Worm (Caenorhabditis elegans): ENCODE data around the gene ril-1.

ril-1 gene

DNA sequence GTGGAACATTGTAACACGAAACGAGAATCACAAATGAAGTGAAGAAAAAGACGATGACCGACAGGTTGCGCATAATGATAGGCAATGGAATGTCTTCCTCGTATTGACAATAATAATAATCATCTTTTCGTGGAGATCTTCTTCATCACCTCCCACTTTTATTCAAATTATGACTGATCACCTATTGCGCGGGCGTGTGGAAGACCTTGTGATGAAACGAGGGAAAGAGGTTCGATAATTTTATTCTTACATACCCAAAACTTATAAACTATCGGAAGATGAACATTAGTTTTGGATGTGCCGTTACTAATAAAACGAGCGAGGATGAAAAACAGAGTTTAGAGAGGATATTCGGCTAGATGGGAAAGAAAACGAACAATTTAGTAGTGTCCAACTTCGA lies 824 bp downstream of the ril-1 start, which contains the start of gene C53A5.2:
Gene C53A5.2, minus strand, starts transcription at position 101 of the 400 bp plus-strand sequence.
- TF ChIP-seq aly-1 (tag; optimal IDR thresholded peaks at IDR 0.05) (no peak), hnd-1 (tag; optimal IDR thresholded peaks at IDR 0.05) (no peak), hmg-4 (GFP tag; optimal IDR thresholded peaks at IDR 0.05) (no peak), pes-1 (GFP tag; IDR thresholded peaks at IDR 0.05) (no peak), B0310.2 (tag; optimal IDR thresholded peaks at IDR 0.05) (no peak), ceh-36 (tag; optimal IDR thresholded peaks at IDR 0.05) (no peak), sea-1 (GFP tag; conservative IDR thresholded peaks at IDR 0.05) (no peak), flt-1 (GFP tag; IDR thresholded peaks at IDR 0.05) (no peak), ceh-13 (GFP tag; optimal IDR thresholded peaks at IDR 0.05) (no peak), tbx-11 (GFP tag; IDR thresholded peaks at IDR 0.05) (no peak), tbx-37 (GFP tag; conservative IDR thresholded peaks at IDR 0.05) (no peak), ama-1 (optimal IDR thresholded peaks at IDR 0.05) (no peak), scrt-1 (GFP tag; IDR thresholded peaks at IDR 0.05) (no peak), tra-4 (tag; optimal IDR thresholded peaks at IDR 0.05) (no peak)

DNA sequence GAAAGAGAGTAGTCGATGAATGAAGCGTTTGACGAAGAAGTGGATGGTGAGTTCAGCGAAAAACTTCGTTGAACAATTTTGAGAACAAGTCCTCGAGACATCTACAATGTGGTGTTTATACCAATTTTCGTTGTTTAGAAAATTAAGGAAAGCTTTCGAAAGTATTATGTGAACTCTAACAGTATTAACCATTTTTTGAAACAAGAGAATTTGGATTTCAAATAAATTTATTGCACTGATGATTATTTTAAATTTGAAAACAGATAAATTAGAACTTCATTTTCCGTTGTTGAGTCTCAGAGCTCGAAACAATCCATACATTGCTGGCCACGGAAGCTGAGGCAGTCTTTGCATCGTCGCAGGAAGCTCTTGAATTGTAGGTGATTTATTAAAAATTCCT lies 1.4 kb downstream of the ril-1 start, which contains the start of gene C53A5.16:
Gene C53A5.16, minus strand, starts transcription at position 101 of the 400 bp plus-strand sequence.
- no peak for TF ChIP-seq flt-1 (GFP tag; IDR thresholded peaks at IDR 0.05)
- TF ChIP-seq F13C5.2 (tag; optimal IDR thresholded peaks at IDR 0.05), result no peak
- no peak for TF ChIP-seq B0310.2 (tag; optimal IDR thresholded peaks at IDR 0.05)
- no peak for TF ChIP-seq ets-7 (tag; optimal IDR thresholded peaks at IDR 0.05)
- TF ChIP-seq tra-4 (tag; optimal IDR thresholded peaks at IDR 0.05), result no peak
- TF ChIP-seq ceh-36 (tag; optimal IDR thresholded peaks at IDR 0.05), result no peak
- TF ChIP-seq ceh-13 (GFP tag; optimal IDR thresholded peaks at IDR 0.05), result no peak
- no peak for TF ChIP-seq tbx-37 (GFP tag; conservative IDR thresholded peaks at IDR 0.05)
- TF ChIP-seq aly-1 (tag; optimal IDR thresholded peaks at IDR 0.05), result no peak
- TF ChIP-seq hmbx-1 (tag; optimal IDR thresholded peaks at IDR 0.05), result no peak
- no peak for TF ChIP-seq hmg-4 (GFP tag; optimal IDR thresholded peaks at IDR 0.05)
- no peak for TF ChIP-seq hnd-1 (tag; optimal IDR thresholded peaks at IDR 0.05)
- no peak for TF ChIP-seq tbx-11 (GFP tag; IDR thresholded peaks at IDR 0.05)
- no peak for TF ChIP-seq scrt-1 (GFP tag; IDR thresholded peaks at IDR 0.05)
- no peak for TF ChIP-seq ama-1 (optimal IDR thresholded peaks at IDR 0.05)
- no peak for TF ChIP-seq sea-1 (GFP tag; conservative IDR thresholded peaks at IDR 0.05)
- no peak for TF ChIP-seq pes-1 (GFP tag; IDR thresholded peaks at IDR 0.05)

- TF ChIP-seq ama-1 (optimal IDR thresholded peaks at IDR 0.05) (no peak), ceh-13 (GFP tag; optimal IDR thresholded peaks at IDR 0.05) (no peak)
Measured at ce11 chrV:14521000-14521399, 2.9 kb downstream of the ril-1 start, which contains the start of gene C53A5.17. C53A5.17 (minus strand) TSS chrV:14521100.

ce11 chrV:14519268-14519667 lies 4.7 kb downstream of the ril-1 start, which contains the start of gene R02D5.8:
R02D5.8 (minus strand) TSS chrV:14519368.
- TF ChIP-seq hmbx-1 (tag; optimal IDR thresholded peaks at IDR 0.05), result no peak
- no peak for TF ChIP-seq sea-1 (GFP tag; conservative IDR thresholded peaks at IDR 0.05)
- TF ChIP-seq tbx-37 (GFP tag; conservative IDR thresholded peaks at IDR 0.05), result no peak
- TF ChIP-seq ama-1 (optimal IDR thresholded peaks at IDR 0.05), result no peak
- no peak for TF ChIP-seq hmg-4 (GFP tag; optimal IDR thresholded peaks at IDR 0.05)
- no peak for TF ChIP-seq F13C5.2 (tag; optimal IDR thresholded peaks at IDR 0.05)

- TF ChIP-seq tbx-37 (GFP tag; conservative IDR thresholded peaks at IDR 0.05) (no peak), F13C5.2 (tag; optimal IDR thresholded peaks at IDR 0.05) (no peak), aly-1 (tag; optimal IDR thresholded peaks at IDR 0.05) (no peak), tbx-11 (GFP tag; IDR thresholded peaks at IDR 0.05) (no peak), hnd-1 (tag; optimal IDR thresholded peaks at IDR 0.05) (no peak), B0310.2 (tag; optimal IDR thresholded peaks at IDR 0.05) (no peak), ceh-13 (GFP tag; optimal IDR thresholded peaks at IDR 0.05) (no peak), sea-1 (GFP tag; conservative IDR thresholded peaks at IDR 0.05) (no peak), ets-7 (tag; optimal IDR thresholded peaks at IDR 0.05) (no peak), ceh-36 (tag; optimal IDR thresholded peaks at IDR 0.05) (no peak), scrt-1 (GFP tag; IDR thresholded peaks at IDR 0.05) (no peak)
Measured at ce11 chrV:14518010-14518409, 5.9 kb downstream of the ril-1 start, which contains the start of gene R02D5.6. R02D5.6 (minus strand) TSS chrV:14518110.

ce11 chrV:14510746-14511145 lies 13.2 kb downstream of the ril-1 start, which contains the start of gene R02D5.9:
R02D5.9 (minus strand) TSS chrV:14511123.
- TF ChIP-seq scrt-1 (GFP tag; IDR thresholded peaks at IDR 0.05) (no peak), aly-1 (tag; optimal IDR thresholded peaks at IDR 0.05) (no peak), B0310.2 (tag; optimal IDR thresholded peaks at IDR 0.05) (no peak), hmbx-1 (tag; optimal IDR thresholded peaks at IDR 0.05) (no peak), hnd-1 (tag; optimal IDR thresholded peaks at IDR 0.05) (no peak), sea-1 (GFP tag; conservative IDR thresholded peaks at IDR 0.05) (no peak), ceh-13 (GFP tag; optimal IDR thresholded peaks at IDR 0.05) (no peak)

- TF ChIP-seq tbx-11 (GFP tag; IDR thresholded peaks at IDR 0.05) (no peak), tra-4 (tag; optimal IDR thresholded peaks at IDR 0.05) (no peak), ets-7 (tag; optimal IDR thresholded peaks at IDR 0.05) (no peak), ceh-13 (GFP tag; optimal IDR thresholded peaks at IDR 0.05) (no peak), hmbx-1 (tag; optimal IDR thresholded peaks at IDR 0.05) (no peak), hmg-4 (GFP tag; optimal IDR thresholded peaks at IDR 0.05) (no peak), scrt-1 (GFP tag; IDR thresholded peaks at IDR 0.05) (no peak), ceh-36 (tag; optimal IDR thresholded peaks at IDR 0.05) (no peak), B0310.2 (tag; optimal IDR thresholded peaks at IDR 0.05) (no peak), aly-1 (tag; optimal IDR thresholded peaks at IDR 0.05) (no peak), hnd-1 (tag; optimal IDR thresholded peaks at IDR 0.05) (no peak), flt-1 (GFP tag; IDR thresholded peaks at IDR 0.05) (no peak), F13C5.2 (tag; optimal IDR thresholded peaks at IDR 0.05) (no peak), pes-1 (GFP tag; IDR thresholded peaks at IDR 0.05) (no peak), sea-1 (GFP tag; conservative IDR thresholded peaks at IDR 0.05) (no peak), tbx-37 (GFP tag; conservative IDR thresholded peaks at IDR 0.05) (no peak), ama-1 (optimal IDR thresholded peaks at IDR 0.05) (no peak)
Measured at ce11 chrV:14508556-14508955, 15.4 kb downstream of the ril-1 start.
